Worm (Caenorhabditis elegans): ENCODE results near the gene F31F6.2.

DNA sequence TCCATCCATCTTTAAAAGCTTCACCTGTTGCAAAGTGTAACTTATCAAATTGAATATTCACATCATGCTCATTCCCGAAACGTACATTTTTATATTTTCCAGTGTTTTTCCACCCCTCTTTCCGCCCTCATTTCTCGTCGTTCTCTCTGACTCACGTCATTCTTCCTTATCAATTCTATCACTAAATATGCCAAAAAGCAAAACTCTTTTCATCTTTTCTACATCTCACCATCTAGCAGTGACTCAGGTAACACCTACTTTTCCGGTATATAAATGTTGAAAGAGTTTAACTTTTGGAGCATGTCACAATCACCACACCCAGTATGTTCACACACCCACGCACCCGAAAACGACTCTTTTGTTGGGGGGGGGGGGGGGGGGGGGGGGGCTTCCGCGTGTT, 27.2 kb downstream of the F31F6.2 start:
- TF ChIP-seq flt-1 (GFP tag; IDR thresholded peaks at IDR 0.05) (no peak), T22C8.4 (GFP tag; IDR thresholded peaks at IDR 0.05) (no peak), klf-2 (GFP tag; conservative IDR thresholded peaks at IDR 0.05) (no peak), ztf-23 (GFP tag; IDR thresholded peaks at IDR 0.05) (no peak), tab-1 (GFP tag; IDR thresholded peaks at IDR 0.05) (no peak), ref-1 (GFP tag; conservative IDR thresholded peaks at IDR 0.05) (no peak), cog-1 (tag; optimal IDR thresholded peaks at IDR 0.05) (no peak), med-1 (GFP tag; optimal IDR thresholded peaks at IDR 0.05; ENCODE audit: insufficient read depth) (no peak)

Measured in whole organism, midembryonic.